Worm (Caenorhabditis elegans) whole organism, mixed stage, embryonic: ENCODE data around the gene sup-35.

ENCODE experiments used
- bed-3 ChIP-seq: fragments of 200-800 bp; sonication (Bioruptor generic); optimal IDR thresholded peaks from 3 replicates; lab custom pipeline; 2018; ENCODE audit warnings: mild to moderate bottlenecking, missing genetic modification characterization, moderate library complexity, missing compliant biosample characterization
- blmp-1 ChIP-seq: fragments of 150-350 bp; optimal IDR thresholded peaks from 2 replicates; lab custom pipeline; 2014; ENCODE audit warnings: missing biosample characterization, missing genetic modification characterization
- ceh-39 ChIP-seq: fragments of 150-350 bp; optimal IDR thresholded peaks from 2 replicates; lab custom pipeline; 2014; ENCODE audit warnings: missing biosample characterization, missing genetic modification characterization
- ceh-43 ChIP-seq: fragments of 200-800 bp; sonication (Bioruptor generic); optimal IDR thresholded peaks from 2 replicates; lab custom pipeline; 2018; ENCODE audit warnings: mild to moderate bottlenecking, missing genetic modification characterization, moderate library complexity, missing compliant biosample characterization
- ceh-83 ChIP-seq: fragments of 200-800 bp; sonication (Bioruptor generic); optimal IDR thresholded peaks from 2 replicates; lab custom pipeline; 2018; ENCODE audit warnings: mild to moderate bottlenecking, missing genetic modification characterization, missing compliant biosample characterization
- ces-1 ChIP-seq: fragments of 150-350 bp; optimal IDR thresholded peaks from 2 replicates; lab custom pipeline; 2014; ENCODE audit warnings: missing biosample characterization, missing genetic modification reagents, missing genetic modification characterization
- cnd-1 ChIP-seq: fragments of 200-800 bp; sonication (Bioruptor generic); optimal IDR thresholded peaks from 2 replicates; lab custom pipeline; 2018; ENCODE audit warnings: mild to moderate bottlenecking, missing genetic modification characterization, missing compliant biosample characterization
- drap-1 ChIP-seq: fragments of 200-800 bp; sonication (Bioruptor generic); optimal IDR thresholded peaks from 3 replicates; lab custom pipeline; 2018; ENCODE audit warnings: mild to moderate bottlenecking, missing genetic modification characterization, missing compliant biosample characterization
- elt-1 ChIP-seq: sonication (generic microtip); optimal IDR thresholded peaks from 2 replicates; lab custom pipeline; 2017; ENCODE audit warnings: missing genetic modification characterization, mild to moderate bottlenecking, missing compliant biosample characterization, antibody characterized with exemption, moderate library complexity, borderline replicate concordance; ENCODE audit not compliant: insufficient read depth
- elt-3 ChIP-seq: fragments of 150-350 bp; optimal IDR thresholded peaks from 2 replicates; lab custom pipeline; 2014; ENCODE audit warnings: missing biosample characterization, missing genetic modification characterization
- flh-1 ChIP-seq: fragments of 200-800 bp; sonication (Bioruptor generic); optimal IDR thresholded peaks from 2 replicates; lab custom pipeline; 2018; ENCODE audit warnings: mild to moderate bottlenecking, missing genetic modification characterization, moderate library complexity, missing compliant biosample characterization
- ham-2 ChIP-seq: fragments of 200-800 bp; sonication (Bioruptor generic); optimal IDR thresholded peaks from 2 replicates; lab custom pipeline; 2018; ENCODE audit warnings: mild to moderate bottlenecking, missing genetic modification characterization, missing compliant biosample characterization
- hlh-1 ChIP-seq: fragments of 150-350 bp; optimal IDR thresholded peaks from 2 replicates; lab custom pipeline; 2014; ENCODE audit warnings: missing biosample characterization, missing genetic modification reagents, missing genetic modification characterization
- lin-13 ChIP-seq: fragments of 150-350 bp; optimal IDR thresholded peaks from 2 replicates; lab custom pipeline; 2014; ENCODE audit warnings: missing biosample characterization, missing genetic modification characterization
- lin-32 ChIP-seq: fragments of 200-800 bp; sonication (Bioruptor generic); optimal IDR thresholded peaks from 2 replicates; lab custom pipeline; 2018; ENCODE audit warnings: mild to moderate bottlenecking, missing genetic modification characterization, missing compliant biosample characterization
- lsy-2 ChIP-seq: fragments of 150-350 bp; optimal IDR thresholded peaks from 2 replicates; lab custom pipeline; 2014; ENCODE audit warnings: missing biosample characterization, missing genetic modification characterization
- mab-5 ChIP-seq: fragments of 150-350 bp; optimal IDR thresholded peaks from 2 replicates; lab custom pipeline; 2014; ENCODE audit warnings: missing biosample characterization, missing genetic modification characterization
- nhr-12 ChIP-seq: fragments of 150-350 bp; optimal IDR thresholded peaks from 2 replicates; lab custom pipeline; 2014; ENCODE audit warnings: missing biosample characterization, missing genetic modification characterization
- nhr-2 ChIP-seq: fragments of 150-350 bp; optimal IDR thresholded peaks from 2 replicates; lab custom pipeline; 2014; ENCODE audit warnings: missing biosample characterization, missing genetic modification characterization
- nhr-28 ChIP-seq: fragments of 150-350 bp; optimal IDR thresholded peaks from 2 replicates; lab custom pipeline; 2014; ENCODE audit warnings: missing biosample characterization, missing genetic modification characterization
- nhr-76 ChIP-seq: sonication (generic microtip); optimal IDR thresholded peaks from 2 replicates; lab custom pipeline; 2017; ENCODE audit warnings: missing biosample characterization, missing genetic modification characterization
- pha-4 ChIP-seq: fragments of 150-350 bp; optimal IDR thresholded peaks from 2 replicates; lab custom pipeline; 2018; ENCODE audit warnings: missing biosample characterization, missing genetic modification reagents, missing genetic modification characterization
- sem-2 ChIP-seq: fragments of 200-800 bp; sonication (Bioruptor generic); optimal IDR thresholded peaks from 2 replicates; lab custom pipeline; 2018; ENCODE audit warnings: mild to moderate bottlenecking, missing genetic modification characterization, missing compliant biosample characterization
- tbx-8 ChIP-seq: fragments of 200-800 bp; sonication (Bioruptor generic); optimal IDR thresholded peaks from 2 replicates; lab custom pipeline; 2018; ENCODE audit warnings: mild to moderate bottlenecking, missing genetic modification characterization, moderate library complexity, missing compliant biosample characterization
- unc-120 ChIP-seq: sonication (generic microtip); optimal IDR thresholded peaks from 2 replicates; lab custom pipeline; 2017; ENCODE audit warnings: missing genetic modification characterization, missing compliant biosample characterization; ENCODE audit not compliant: poor library complexity, severe bottlenecking
- unc-39 ChIP-seq: fragments of 150-350 bp; optimal IDR thresholded peaks from 2 replicates; lab custom pipeline; 2014; ENCODE audit warnings: missing biosample characterization, missing genetic modification characterization
- unc-62 ChIP-seq: fragments of 150-350 bp; optimal IDR thresholded peaks from 2 replicates; lab custom pipeline; 2014; ENCODE audit warnings: missing biosample characterization, missing genetic modification reagents, missing genetic modification characterization
- zip-8 ChIP-seq: fragments of 150-350 bp; optimal IDR thresholded peaks from 2 replicates; lab custom pipeline; 2014; ENCODE audit warnings: missing biosample characterization, missing genetic modification characterization

sup-35 gene

ce11 chrIII:11087442-11087841 is 31.6 kb downstream of the sup-35 start:
- TF ChIP-seq ceh-83 (GFP tag; lab: Kevin White, UChicago) (no peak), lin-13 (tag; lab: Kevin White, UChicago) (no peak), unc-62 (GFP tag; lab: Kevin White, UChicago) (no peak), nhr-12 (no peak), elt-1 (peak; percentile 56), hlh-1 (no peak), lin-32 (GFP tag; lab: Kevin White, UChicago) (no peak), flh-1 (GFP tag; lab: Kevin White, UChicago) (no peak)
- TF ChIP-seq, all 35 proteins: peak for 1

DNA sequence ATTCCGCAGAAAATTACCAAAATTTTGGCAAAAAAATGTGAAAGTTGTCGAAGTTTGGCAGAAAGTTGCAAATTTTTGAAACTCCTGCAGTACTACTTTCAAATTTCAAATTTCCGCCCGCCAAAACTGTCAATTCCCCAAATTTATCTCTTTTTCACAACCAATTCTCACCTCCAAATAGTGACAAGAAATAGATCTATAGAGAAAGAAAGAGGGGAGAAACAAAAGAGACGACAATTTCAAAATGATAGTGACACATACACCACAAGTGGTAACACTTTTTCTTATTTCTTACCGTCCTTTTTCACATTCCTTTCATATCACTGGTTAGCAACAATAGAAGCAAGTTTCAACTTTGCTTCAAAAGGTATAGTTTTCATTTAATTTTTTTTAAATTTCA is 35.0 kb downstream of the sup-35 start:
- TF ChIP-seq bed-3 (GFP tag; lab: Kevin White, UChicago) (no peak), unc-62 (GFP tag; lab: Kevin White, UChicago) (no peak), unc-120 (tag; lab: Kevin White, UChicago) (no peak), tbx-8 (no peak), nhr-28 (tag; lab: Kevin White, UChicago) (no peak)

- TF ChIP-seq nhr-12 = no peak
- peak; percentile 10 for TF ChIP-seq pha-4 (tag; lab: Kevin White, UChicago)
- no peak for TF ChIP-seq sem-2 (GFP tag; lab: Kevin White, UChicago)
- no peak for TF ChIP-seq ham-2 (GFP tag; lab: Kevin White, UChicago)
- peak; percentile 60 for TF ChIP-seq hlh-1
- TF ChIP-seq, all 35 proteins: peak for 2
These were observed 36.4 kb downstream of the sup-35 start for ce11 chrIII:11082604-11083003.

DNA sequence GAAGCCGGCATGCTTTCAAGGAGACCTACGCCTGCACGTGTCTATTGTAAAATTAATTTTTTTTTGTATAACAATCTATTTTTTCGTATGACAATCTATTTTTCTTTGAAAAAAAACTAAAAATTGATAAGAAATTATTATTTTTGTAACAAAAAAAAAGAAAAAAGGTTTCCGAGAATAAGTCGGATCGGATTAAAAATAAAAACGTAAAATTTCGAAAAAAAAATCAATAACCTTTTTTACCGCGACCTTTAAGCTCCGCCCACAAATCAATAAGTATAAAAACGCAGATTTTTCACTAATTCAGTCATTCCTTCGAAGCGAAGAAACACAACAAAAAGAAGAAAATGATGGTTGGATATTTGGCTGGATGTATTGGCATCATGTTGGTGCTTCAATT is 39.6 kb downstream of the sup-35 start, which contains the start of gene W09D6.4:
Gene W09D6.4, plus strand, starts transcription at position 301 of the 400 bp plus-strand sequence.
- TF ChIP-seq zip-8 (no peak), ceh-83 (GFP tag; lab: Kevin White, UChicago) (no peak), elt-1 (no peak), lin-32 (GFP tag; lab: Kevin White, UChicago) (no peak), elt-3 (tag; lab: Kevin White, UChicago) (no peak), cnd-1 (no peak), drap-1 (GFP tag; lab: Kevin White, UChicago) (no peak)
- TF ChIP-seq, all 35 proteins: peak for 0

DNA sequence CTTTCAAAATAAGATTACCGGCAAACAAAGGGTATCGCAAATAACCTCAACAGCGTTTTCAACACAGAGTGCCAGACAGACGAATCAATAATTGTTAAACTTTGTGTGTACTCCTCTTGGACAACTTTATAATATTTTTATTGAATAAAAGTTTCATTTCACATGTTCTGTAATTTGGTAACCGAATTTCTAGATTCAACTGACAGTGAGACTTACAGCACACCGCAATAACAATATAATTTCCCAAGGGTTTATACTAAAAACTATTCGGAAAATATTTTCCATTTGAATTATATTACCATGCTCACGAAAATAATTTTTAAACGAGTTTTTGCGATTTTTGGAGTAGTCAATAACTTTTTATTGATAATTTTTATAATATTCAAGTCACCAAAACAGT is 41.6 kb downstream of the sup-35 start, which contains the start of gene str-246:
Gene str-246, plus strand, starts transcription at position 301 of the 400 bp plus-strand sequence.
- TF ChIP-seq lsy-2 (tag; lab: Kevin White, UChicago) (no peak), lin-13 (tag; lab: Kevin White, UChicago) (no peak), mab-5 (tag; lab: Kevin White, UChicago) (no peak), hlh-1 (no peak), unc-39 (tag; lab: Kevin White, UChicago) (no peak), ceh-83 (GFP tag; lab: Kevin White, UChicago) (no peak), flh-1 (GFP tag; lab: Kevin White, UChicago) (no peak), blmp-1 (no peak), ceh-39 (tag; lab: Kevin White, UChicago) (no peak), unc-120 (tag; lab: Kevin White, UChicago) (no peak), nhr-12 (no peak), sem-2 (GFP tag; lab: Kevin White, UChicago) (no peak), elt-1 (no peak), ceh-43 (GFP tag; lab: Kevin White, UChicago) (no peak), pha-4 (tag; lab: Kevin White, UChicago) (no peak)

ce11 chrIII:11076743-11077142 is 42.3 kb downstream of the sup-35 start:
- TF ChIP-seq lin-13 (tag; lab: Kevin White, UChicago) (no peak), flh-1 (GFP tag; lab: Kevin White, UChicago) (no peak), hlh-1 (no peak), ceh-43 (GFP tag; lab: Kevin White, UChicago) (no peak), unc-62 (GFP tag; lab: Kevin White, UChicago) (no peak), tbx-8 (no peak)

ce11 chrIII:11074214-11074613 is 44.8 kb downstream of the sup-35 start, which contains the start of gene str-261:
TSS of gene str-261 (plus strand) at chrIII:11074514.
- TF ChIP-seq lsy-2 (tag; lab: Kevin White, UChicago) (no peak), tbx-8 (no peak), pha-4 (tag; lab: Kevin White, UChicago) (no peak), zip-8 (no peak), elt-3 (tag; lab: Kevin White, UChicago) (no peak), nhr-12 (no peak), sem-2 (GFP tag; lab: Kevin White, UChicago) (no peak), ceh-83 (GFP tag; lab: Kevin White, UChicago) (no peak), nhr-2 (tag; lab: Kevin White, UChicago) (no peak), flh-1 (GFP tag; lab: Kevin White, UChicago) (no peak), drap-1 (GFP tag; lab: Kevin White, UChicago) (no peak), nhr-76 (tag; lab: Kevin White, UChicago) (no peak), ham-2 (GFP tag; lab: Kevin White, UChicago) (no peak), ces-1 (GFP tag; lab: Kevin White, UChicago) (no peak), lin-32 (GFP tag; lab: Kevin White, UChicago) (no peak)
- TF ChIP-seq, all 35 proteins: peak for 0
